Fruit fly (Drosophila melanogaster): ENCODE data around the gene Ran-like.

DNA sequence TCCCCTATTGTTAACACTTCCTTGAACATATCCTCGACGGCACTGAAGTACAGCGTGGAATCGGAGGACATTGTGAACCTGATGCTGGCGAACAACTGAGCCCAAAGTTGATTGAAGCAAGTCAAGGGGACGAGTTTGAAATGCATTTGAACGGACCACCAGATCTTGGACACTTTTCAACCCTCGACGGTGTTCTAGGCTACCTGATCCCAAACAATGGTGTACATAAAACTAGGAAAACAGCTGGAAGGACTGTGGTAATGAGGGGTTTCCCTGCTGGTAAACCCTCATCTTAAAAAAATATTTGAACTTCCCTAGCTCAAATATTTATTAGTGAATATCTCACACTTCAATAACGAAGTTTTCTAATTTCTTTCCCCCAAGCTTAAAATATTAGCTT lies 31.8 kb upstream of the Ran-like start, which contains the start of gene CG13454:
- TF ChIP-seq CTCF (optimal IDR thresholded peaks at IDR 0.05), result no peak
- no peak for TF ChIP-seq CG8478 (optimal IDR thresholded peaks at IDR 0.05)

Data from S2 (cell line).